Worm (Caenorhabditis elegans) whole organism, L1 larva: ENCODE results near the gene cpsf-3.

ENCODE experiments used
- C04F5.9 ChIP-seq: sonication (generic microtip); optimal IDR thresholded peaks from 2 replicates; lab custom pipeline; 2016; ENCODE audit warnings: missing genetic modification characterization, missing compliant biosample characterization
- Y116A8C.19 ChIP-seq: sonication (generic microtip); optimal IDR thresholded peaks from 2 replicates; lab custom pipeline; 2016; ENCODE audit warnings: missing compliant biosample characterization, missing genetic modification characterization, borderline replicate concordance
- aha-1 ChIP-seq: fragments of 150-350 bp; optimal IDR thresholded peaks from 2 replicates; lab custom pipeline; 2014; ENCODE audit warnings: missing biosample characterization, missing genetic modification characterization
- ama-1 ChIP-seq: fragments of 150-350 bp; optimal IDR thresholded peaks from 2 replicates; lab custom pipeline; 2014
- blmp-1 ChIP-seq: fragments of 150-350 bp; optimal IDR thresholded peaks from 2 replicates; lab custom pipeline; 2014; ENCODE audit warnings: missing biosample characterization, missing genetic modification characterization
- ceh-63 ChIP-seq: fragments of 200-800 bp; sonication (Bioruptor generic); optimal IDR thresholded peaks from 2 replicates; lab custom pipeline; 2018; ENCODE audit warnings: mild to moderate bottlenecking, missing genetic modification characterization, missing compliant biosample characterization
- ceh-8 ChIP-seq: fragments of 200-800 bp; sonication (Bioruptor generic); optimal IDR thresholded peaks from 2 replicates; lab custom pipeline; 2018; ENCODE audit warnings: mild to moderate bottlenecking, missing genetic modification characterization, moderate library complexity, missing compliant biosample characterization
- ceh-88 ChIP-seq: fragments of 200-800 bp; sonication (Bioruptor generic); IDR thresholded peaks from 2 replicates; pipeline ENCODE4 v1.3.6; 2022; ENCODE audit warnings: missing genetic modification characterization, missing compliant biosample characterization
- ceh-90 ChIP-seq: sonication (generic microtip); optimal IDR thresholded peaks from 2 replicates; lab custom pipeline; 2016; ENCODE audit warnings: missing genetic modification characterization, missing compliant biosample characterization
- dpl-1 ChIP-seq, 3 experiments: fragments of 150-350 bp in 2 of 3; sonication (generic microtip) in 1 of 3; optimal IDR thresholded peaks; 2 replicates each; lab custom pipeline; 2014 to 2017; ENCODE audit warnings: missing biosample characterization in 3 of 3, missing genetic modification characterization in 3 of 3, missing genetic modification reagents in 3 of 3
- dsc-1 ChIP-seq: sonication (generic microtip); optimal IDR thresholded peaks from 2 replicates; lab custom pipeline; 2016; ENCODE audit warnings: mild to moderate bottlenecking, missing genetic modification characterization, missing compliant biosample characterization
- efl-1 ChIP-seq, 4 experiments: fragments of 150-350 bp; optimal IDR thresholded peaks in 3 of 4; peaks in 1 of 4; 1 replicate in 1 of 4; 2 replicates in 3 of 4; lab custom pipeline; 2014; ENCODE audit warnings: missing biosample characterization in 2 of 4, missing genetic modification characterization in 2 of 4, missing genetic modification reagents in 2 of 4
- efl-3 ChIP-seq: fragments of 200-800 bp; sonication (Bioruptor generic); optimal IDR thresholded peaks from 2 replicates; lab custom pipeline; 2018; ENCODE audit warnings: mild to moderate bottlenecking, missing genetic modification characterization, missing compliant biosample characterization
- elt-3 ChIP-seq, 6 experiments: fragments of 150-350 bp in 1 of 6; sonication (generic microtip); optimal IDR thresholded peaks; 2 replicates each; lab custom pipeline; 2017 to 2018; ENCODE audit warnings: missing biosample characterization in 6 of 6, missing genetic modification characterization in 6 of 6, inconsistent platforms in 1 of 6
- hlh-17 ChIP-seq: fragments of 200-800 bp; sonication (Bioruptor generic); optimal IDR thresholded peaks from 2 replicates; lab custom pipeline; 2018; ENCODE audit warnings: missing genetic modification characterization, mild to moderate bottlenecking, missing compliant biosample characterization, moderate library complexity, borderline replicate concordance
- hlh-4 ChIP-seq: sonication (generic microtip); optimal IDR thresholded peaks from 2 replicates; lab custom pipeline; 2016; ENCODE audit warnings: mild to moderate bottlenecking, missing genetic modification characterization, missing compliant biosample characterization
- irx-1 ChIP-seq: sonication (generic microtip); optimal IDR thresholded peaks from 2 replicates; lab custom pipeline; 2016; ENCODE audit warnings: missing genetic modification characterization, missing compliant biosample characterization
- isw-1 ChIP-seq: fragments of 200-800 bp; sonication (Bioruptor generic); IDR thresholded peaks from 2 replicates; pipeline ENCODE4 v1.3.6; 2022; ENCODE audit warnings: missing genetic modification characterization, missing compliant biosample characterization
- jun-1 ChIP-seq: fragments of 150-350 bp; optimal IDR thresholded peaks from 2 replicates; lab custom pipeline; 2014; ENCODE audit warnings: missing biosample characterization, missing genetic modification reagents, missing genetic modification characterization
- lin-14 ChIP-seq: fragments of 200-800 bp; sonication (Bioruptor generic); optimal IDR thresholded peaks from 2 replicates; lab custom pipeline; 2018; ENCODE audit warnings: mild to moderate bottlenecking, missing genetic modification characterization, moderate library complexity, missing compliant biosample characterization
- lin-15B ChIP-seq: fragments of 150-350 bp; sonication (generic microtip); optimal IDR thresholded peaks from 3 replicates; lab custom pipeline; 2014; ENCODE audit warnings: missing biosample characterization, missing genetic modification characterization
- lin-35 ChIP-seq, 2 experiments: fragments of 150-350 bp; optimal IDR thresholded peaks; 2 replicates each; lab custom pipeline; 2014; ENCODE audit warnings: missing biosample characterization in 2 of 2, missing genetic modification characterization in 2 of 2, missing genetic modification reagents in 2 of 2
- lin-39 ChIP-seq: fragments of 150-350 bp; optimal IDR thresholded peaks from 2 replicates; lab custom pipeline; 2014; ENCODE audit warnings: missing biosample characterization, missing genetic modification reagents, missing genetic modification characterization
- lir-3 ChIP-seq: sonication (generic microtip); optimal IDR thresholded peaks from 2 replicates; lab custom pipeline; 2016; ENCODE audit warnings: mild to moderate bottlenecking, missing genetic modification characterization, moderate library complexity, missing compliant biosample characterization; ENCODE audit not compliant: poor library complexity
- mep-1 ChIP-seq: fragments of 150-350 bp; optimal IDR thresholded peaks from 2 replicates; lab custom pipeline; 2014; ENCODE audit warnings: missing biosample characterization, missing genetic modification characterization
- nhr-11 ChIP-seq: fragments of 150-350 bp; optimal IDR thresholded peaks from 2 replicates; lab custom pipeline; 2014; ENCODE audit warnings: missing biosample characterization, missing genetic modification characterization
- nhr-12 ChIP-seq: sonication (generic microtip); optimal IDR thresholded peaks from 2 replicates; lab custom pipeline; 2017; ENCODE audit warnings: missing biosample characterization, missing genetic modification characterization
- nhr-19 ChIP-seq: fragments of 200-800 bp; sonication (Bioruptor generic); conservative IDR thresholded peaks from 2 replicates; pipeline ENCODE4 v1.3.6; 2022; ENCODE audit warnings: missing genetic modification characterization, missing compliant biosample characterization
- nhr-20 ChIP-seq: sonication (generic microtip); optimal IDR thresholded peaks from 2 replicates; lab custom pipeline; 2016; ENCODE audit warnings: mild to moderate bottlenecking, missing genetic modification characterization, missing compliant biosample characterization
- nhr-28 ChIP-seq: fragments of 150-350 bp; optimal IDR thresholded peaks from 2 replicates; lab custom pipeline; 2014; ENCODE audit warnings: missing biosample characterization, missing genetic modification characterization
- nhr-71 ChIP-seq: sonication (generic microtip); optimal IDR thresholded peaks from 2 replicates; lab custom pipeline; 2016; ENCODE audit warnings: mild to moderate bottlenecking, missing genetic modification characterization, moderate library complexity, missing compliant biosample characterization
- nhr-85 ChIP-seq: sonication (generic microtip); peaks from one replicate; lab custom pipeline; 2016; ENCODE audit warnings: missing genetic modification characterization, inconsistent platforms, missing compliant biosample characterization
- pax-3 ChIP-seq: fragments of 200-800 bp; sonication (Bioruptor generic); optimal IDR thresholded peaks from 2 replicates; lab custom pipeline; 2018; ENCODE audit warnings: mild to moderate bottlenecking, missing genetic modification characterization, moderate library complexity, missing compliant biosample characterization
- pqm-1 ChIP-seq: sonication (generic microtip); optimal IDR thresholded peaks from 3 replicates; lab custom pipeline; 2017; ENCODE audit warnings: missing biosample characterization, missing genetic modification characterization
- rnt-1 ChIP-seq: sonication (generic microtip); optimal IDR thresholded peaks from 2 replicates; lab custom pipeline; 2016; ENCODE audit warnings: mild to moderate bottlenecking, missing genetic modification characterization, moderate library complexity, missing compliant biosample characterization
- skn-1 ChIP-seq: fragments of 150-350 bp; optimal IDR thresholded peaks from 2 replicates; lab custom pipeline; 2014; ENCODE audit warnings: missing biosample characterization, missing genetic modification characterization
- snpc-4 ChIP-seq: fragments of 150-350 bp; optimal IDR thresholded peaks from 2 replicates; lab custom pipeline; 2014; ENCODE audit warnings: missing biosample characterization, missing genetic modification characterization
- sptf-1 ChIP-seq: fragments of 150-350 bp; optimal IDR thresholded peaks from 2 replicates; lab custom pipeline; 2014; ENCODE audit warnings: missing biosample characterization, missing genetic modification characterization
- swsn-7 ChIP-seq: sonication (generic microtip); optimal IDR thresholded peaks from 2 replicates; lab custom pipeline; 2016; ENCODE audit warnings: missing genetic modification characterization, missing compliant biosample characterization
- tbx-2 ChIP-seq: sonication (generic microtip); optimal IDR thresholded peaks from 2 replicates; lab custom pipeline; 2016; ENCODE audit warnings: missing genetic modification characterization, missing compliant biosample characterization
- tlp-1 ChIP-seq: fragments of 150-350 bp; optimal IDR thresholded peaks from 2 replicates; lab custom pipeline; 2014; ENCODE audit warnings: missing biosample characterization, missing genetic modification characterization
- unc-130 ChIP-seq: fragments of 150-350 bp; optimal IDR thresholded peaks from 2 replicates; lab custom pipeline; 2017; ENCODE audit warnings: missing biosample characterization, missing genetic modification characterization, inconsistent platforms
- unc-30 ChIP-seq: sonication (generic microtip); optimal IDR thresholded peaks from 2 replicates; lab custom pipeline; 2017; ENCODE audit warnings: missing biosample characterization, missing genetic modification characterization
- unc-86 ChIP-seq: sonication (generic microtip); optimal IDR thresholded peaks from 2 replicates; lab custom pipeline; 2016; ENCODE audit warnings: missing genetic modification characterization, missing compliant biosample characterization
- unc-98 ChIP-seq: fragments of 200-800 bp; sonication (Bioruptor generic); IDR thresholded peaks from 2 replicates; pipeline ENCODE4 v1.3.6; 2022; ENCODE audit warnings: missing genetic modification characterization, missing compliant biosample characterization
- xbp-1 ChIP-seq: sonication (generic microtip); optimal IDR thresholded peaks from 2 replicates; lab custom pipeline; 2016; ENCODE audit warnings: missing genetic modification characterization, missing compliant biosample characterization
- zip-4 ChIP-seq: fragments of 200-800 bp; sonication (Bioruptor generic); optimal IDR thresholded peaks from 2 replicates; lab custom pipeline; 2018; ENCODE audit warnings: mild to moderate bottlenecking, missing genetic modification characterization, moderate library complexity, missing compliant biosample characterization
- ztf-11 ChIP-seq, 2 experiments: sonication (generic microtip); optimal IDR thresholded peaks; 2 replicates each; lab custom pipeline; 2016 to 2017; ENCODE audit warnings: missing genetic modification characterization in 2 of 2, missing biosample characterization in 1 of 2, missing compliant biosample characterization in 1 of 2

Gene cpsf-3

ce11 chrIV:13297746-13298145 lies 15.1 kb upstream of the cpsf-3 start, which contains the start of the genes Y67H2A.2 and micu-1 (continued):
- TF ChIP-seq ztf-11 (tag; optimal IDR thresholded peaks at IDR 0.05; lab: Kevin White, UChicago) (peak in 1 of 2 experiments; percentile 60), aha-1 (no peak), lin-35 (GFP tag; optimal IDR thresholded peaks at IDR 0.05; lab: Kevin White, UChicago) (peak; percentile 80 to 85), jun-1 (peak; percentile 64), ceh-88 (0 out of 2 replicates have a peak, but pooled peaks have one; percentile 24), blmp-1 (tag; lab: Kevin White, UChicago) (peak; percentile 28), efl-3 (GFP tag; lab: Kevin White, UChicago) (no peak), pax-3 (tag; lab: Kevin White, UChicago) (peak; percentile 37), irx-1 (tag; lab: Kevin White, UChicago) (peak; percentile 73), mep-1 (no peak), lir-3 (tag; lab: Kevin White, UChicago) (peak; percentile 50), lin-15B (tag; lab: Kevin White, UChicago) (peak; percentile 88), ceh-90 (tag; lab: Kevin White, UChicago) (no peak), lin-14 (GFP tag; lab: Kevin White, UChicago) (peak; percentile 86), swsn-7 (peak; percentile 87), nhr-85 (tag; lab: Kevin White, UChicago) (peak; percentile 78), skn-1 (tag; lab: Kevin White, UChicago) (peak; percentile 62), nhr-71 (peak; percentile 90), dsc-1 (tag; lab: Kevin White, UChicago) (peak; percentile 88), ceh-63 (GFP tag; lab: Kevin White, UChicago) (peak; percentile 36), nhr-28 (tag; lab: Kevin White, UChicago) (no peak), isw-1 (GFP tag; lab: Robert Waterston, UW) (peak; percentile 70), sptf-1 (tag; lab: Kevin White, UChicago) (no peak), hlh-17 (no peak), nhr-19 (GFP tag; lab: Robert Waterston, UW) (peak; percentile 80), zip-4 (peak; percentile 54), tbx-2 (peak; percentile 82), tlp-1 (no peak), Y116A8C.19 (tag; lab: Kevin White, UChicago) (no peak), unc-86 (tag; lab: Kevin White, UChicago) (peak; percentile 80), unc-30 (tag; lab: Kevin White, UChicago) (no peak)
- TF ChIP-seq, all 84 proteins: peak for 56

DNA sequence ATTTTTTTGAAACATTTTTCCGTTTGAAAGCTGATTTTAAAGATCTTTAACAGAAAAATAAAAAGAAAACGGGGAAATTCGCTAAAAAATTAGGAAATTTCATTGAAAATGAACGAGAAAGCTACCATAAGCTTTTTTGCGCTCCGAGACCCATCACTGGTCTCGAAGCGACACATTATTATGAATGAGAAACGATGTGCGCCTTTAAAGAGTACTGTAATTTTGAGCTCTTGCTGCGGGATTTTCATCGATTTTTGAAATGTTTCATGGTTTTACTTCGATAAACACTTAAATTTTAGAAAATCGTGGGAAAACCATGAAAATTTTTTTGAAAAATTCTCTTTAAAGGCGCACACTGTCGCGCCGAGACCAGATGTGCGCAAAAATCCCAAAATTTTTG lies 7.6 kb upstream of the cpsf-3 start:
- TF ChIP-seq elt-3 (tag; optimal IDR thresholded peaks at IDR 0.05; lab: Kevin White, UChicago) (no peak), pax-3 (tag; lab: Kevin White, UChicago) (no peak), lin-39 (no peak), ceh-8 (GFP tag; lab: Kevin White, UChicago) (no peak), aha-1 (no peak), ama-1 (lab: Kevin White, UChicago) (no peak), unc-30 (tag; lab: Kevin White, UChicago) (no peak), mep-1 (no peak), isw-1 (GFP tag; lab: Robert Waterston, UW) (no peak), blmp-1 (tag; lab: Kevin White, UChicago) (no peak), unc-86 (tag; lab: Kevin White, UChicago) (no peak)
- TF ChIP-seq, all 84 proteins: peak for 0

DNA sequence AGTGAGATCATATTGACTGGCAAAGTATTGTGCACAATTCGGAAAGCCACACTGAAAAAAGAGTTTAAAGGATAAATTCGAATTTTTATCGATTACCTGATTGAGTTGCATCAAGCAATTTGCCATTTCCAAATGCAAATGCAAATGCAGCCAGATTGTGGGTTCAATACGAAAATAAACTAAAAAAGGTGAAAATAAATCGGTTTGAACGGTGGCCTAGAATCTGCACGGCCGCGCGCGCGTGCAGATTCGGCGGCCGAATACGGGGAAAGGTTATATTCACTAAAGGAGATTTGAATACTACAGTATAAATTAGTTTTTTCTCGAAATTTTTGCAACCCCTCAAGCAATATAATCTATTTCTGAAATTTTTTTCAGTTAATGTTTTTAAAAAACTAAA lies 6.6 kb upstream of the cpsf-3 start, which contains the start of gene Y67H2A.10:
Y67H2A.10 (minus strand) TSS at position 184 of the 400 bp plus-strand sequence.
- TF ChIP-seq xbp-1 (tag; lab: Kevin White, UChicago), result no peak
- TF ChIP-seq unc-98 (GFP tag; lab: Robert Waterston, UW), result no peak
- no peak for TF ChIP-seq C04F5.9 (tag; lab: Kevin White, UChicago)
- TF ChIP-seq pqm-1 (tag; lab: Kevin White, UChicago), result no peak
- TF ChIP-seq efl-1 (optimal IDR thresholded peaks at IDR 0.05; lab: Kevin White, UChicago), result peak; percentile 23 to 32
- peak in 1 of 2 experiments; percentile 52 for TF ChIP-seq efl-1 (GFP tag; optimal IDR thresholded peaks at IDR 0.05 in 1 of 2; lab: Kevin White, UChicago)
- peak; percentile 16 for TF ChIP-seq tbx-2
- TF ChIP-seq isw-1 (GFP tag; lab: Robert Waterston, UW), result no peak
- peak; percentile 72 for TF ChIP-seq rnt-1 (tag; lab: Kevin White, UChicago)
- TF ChIP-seq lin-35 (GFP tag; optimal IDR thresholded peaks at IDR 0.05; lab: Kevin White, UChicago), result peak; percentile 19 to 23
- TF ChIP-seq snpc-4 (tag; lab: Kevin White, UChicago), result no peak
- peak in 2 of 3 experiments; percentile 32 to 47 for TF ChIP-seq dpl-1 (GFP tag; optimal IDR thresholded peaks at IDR 0.05; lab: Kevin White, UChicago)
- peak; percentile 49 for TF ChIP-seq mep-1
- no peak for TF ChIP-seq unc-130 (tag; lab: Kevin White, UChicago)
- peak; percentile 6 for TF ChIP-seq skn-1 (tag; lab: Kevin White, UChicago)
- TF ChIP-seq nhr-12 (tag; lab: Kevin White, UChicago), result no peak
- no peak for TF ChIP-seq nhr-19 (GFP tag; lab: Robert Waterston, UW)
- TF ChIP-seq nhr-20, result no peak
- peak; percentile 19 for TF ChIP-seq nhr-85 (tag; lab: Kevin White, UChicago)
- TF ChIP-seq lir-3 (tag; lab: Kevin White, UChicago), result peak; percentile 49
- no peak for TF ChIP-seq ama-1 (lab: Kevin White, UChicago)
- peak; percentile 44 for TF ChIP-seq ceh-90 (tag; lab: Kevin White, UChicago)
- TF ChIP-seq nhr-11 (tag; lab: Kevin White, UChicago), result no peak
- no peak for TF ChIP-seq efl-3 (GFP tag; lab: Kevin White, UChicago)
- TF ChIP-seq hlh-4 (tag; lab: Kevin White, UChicago), result no peak
